In genomic region chr3R:13872161-13872560, dm6 we compare ENCODE assay signal across 2 fruit fly cellular contexts.
A peak's percentile ranks its signal among the peaks of the same experiment; 100 is the strongest.
TF ChIP-seq lines count a peak whose summit lies in the region.

No protein-coding gene starts in this region.

- TF ChIP-seq CTCF in S2 (optimal IDR thresholded peaks at IDR 0.05; lab: Kevin White, UChicago): peak; percentile 64 to 70
- TF ChIP-seq CTCF in whole organism, embryonic (GFP tag; optimal IDR thresholded peaks at IDR 0.05; lab: Kevin White, UChicago): peak; percentile 80

TF ChIP-seq in whole organism, embryonic, 481 proteins besides CTCF, POLR2A, EP300 and RAD21:
- TF ChIP-seq CG11247 (GFP tag; IDR thresholded peaks at IDR 0.05; lab: Robert Waterston, UW): no peak
- TF ChIP-seq CG3995 (GFP tag; optimal IDR thresholded peaks at IDR 0.05; lab: Kevin White, UChicago): no peak
- peak; percentile 48 for TF ChIP-seq zen (tag; optimal IDR thresholded peaks at IDR 0.05; lab: Kevin White, UChicago)
- TF ChIP-seq Usf (GFP tag; optimal IDR thresholded peaks at IDR 0.05; lab: Kevin White, UChicago): no peak
- TF ChIP-seq Sin3A (optimal IDR thresholded peaks at IDR 0.05; lab: Kevin White, UChicago): no peak
- no peak for TF ChIP-seq CG17186 (GFP tag; optimal IDR thresholded peaks at IDR 0.05; lab: Kevin White, UChicago)
- TF ChIP-seq YL-1 (GFP tag; optimal IDR thresholded peaks at IDR 0.05; lab: Kevin White, UChicago): no peak
- TF ChIP-seq CG10147 (GFP tag; optimal IDR thresholded peaks at IDR 0.05; lab: Kevin White, UChicago): no peak
- peak; percentile 51; the same call in 1 of the 2 replicates for TF ChIP-seq CG7372 (GFP tag; IDR thresholded peaks at IDR 0.05; lab: Robert Waterston, UW)
- no peak for TF ChIP-seq TFAM (GFP tag; optimal IDR thresholded peaks at IDR 0.05; lab: Kevin White, UChicago)
- no peak for TF ChIP-seq vvl (GFP tag; IDR thresholded peaks at IDR 0.05; lab: Robert Waterston, UW)
- no peak for TF ChIP-seq CG16815 (GFP tag; optimal IDR thresholded peaks at IDR 0.05; lab: Kevin White, UChicago)
